Worm (Caenorhabditis elegans) whole organism, L4/young adult: ENCODE results near the gene F56C9.6.

Experiments used
- W03F9.2 ChIP-seq: fragments of 150-350 bp; optimal IDR thresholded peaks from 2 replicates; lab custom pipeline; 2014; ENCODE audit warnings: missing biosample characterization, missing genetic modification characterization
- him-1 ChIP-seq: sonication (generic microtip); optimal IDR thresholded peaks from 2 replicates; lab custom pipeline; 2016; ENCODE audit warnings: missing genotype, missing genetic modification reagents, missing genetic modification characterization, missing compliant biosample characterization

DNA sequence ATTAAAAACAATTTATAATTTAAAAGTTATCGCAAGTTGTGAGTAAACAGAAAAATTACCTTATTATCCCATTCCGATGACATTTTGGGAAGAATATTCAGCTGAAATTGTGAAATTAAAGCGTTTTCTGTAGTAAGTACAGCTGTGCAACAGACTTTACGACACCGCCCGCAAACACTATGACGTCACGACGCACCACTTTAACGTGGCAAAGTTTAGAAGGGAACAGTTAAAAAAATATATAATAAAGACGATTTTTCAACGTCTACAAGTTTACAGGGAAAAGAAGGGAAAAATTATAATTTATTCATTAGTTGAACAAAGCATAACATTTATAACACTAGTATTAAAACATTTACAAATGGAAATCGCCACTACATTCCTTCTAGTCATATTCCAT lies 43.3 kb upstream of the F56C9.6 start, which contains the start of gene F08F8.9:
- TF ChIP-seq him-1 (tag; lab: Kevin White, UChicago): no peak
- TF ChIP-seq W03F9.2: no peak
